Worm (Caenorhabditis elegans): ENCODE results near the gene kel-3.

kel-3 gene

ce11 chrIII:13461535-13461934 is 3.1 kb upstream of the kel-3 start:
- TF ChIP-seq skn-1 (tag; optimal IDR thresholded peaks at IDR 0.05) (no peak), fos-1 (tag; optimal IDR thresholded peaks at IDR 0.05) (no peak), lin-15B (tag; optimal IDR thresholded peaks at IDR 0.05) (no peak), R02D3.7 (tag; optimal IDR thresholded peaks at IDR 0.05) (no peak)

DNA sequence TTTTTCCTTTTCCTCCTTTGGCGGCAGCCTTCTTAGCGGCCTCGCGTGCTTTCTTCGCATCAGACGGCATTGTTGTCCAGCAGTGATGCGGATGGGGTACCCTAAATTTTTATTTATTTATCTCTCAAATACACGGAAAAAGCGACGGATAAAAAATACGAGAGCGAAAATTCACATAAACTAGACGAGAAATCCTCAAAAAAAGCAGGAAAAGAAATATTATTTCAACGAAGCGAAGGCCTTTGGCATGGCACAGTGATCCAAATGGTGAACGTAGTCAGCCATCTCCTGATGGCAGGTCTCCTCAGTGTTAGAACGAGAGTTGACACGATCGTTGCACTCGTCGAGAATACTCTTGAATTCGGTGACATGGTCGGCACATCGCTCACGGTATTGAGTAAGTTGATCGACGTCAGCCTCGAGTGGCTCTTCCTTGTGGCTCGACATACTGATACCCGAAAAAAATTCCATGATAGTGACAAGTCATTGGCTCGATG is 2.4 kb upstream of the kel-3 start, which contains the start of the genes abcf-2 and T27E9.2:
Gene abcf-2 (minus strand): TSS at position 101 of the 497 bp plus-strand sequence.
Gene T27E9.2 (minus strand): TSS at position 447 of the 497 bp plus-strand sequence.
- TF ChIP-seq nhr-43 (tag; optimal IDR thresholded peaks at IDR 0.05; ENCODE audit: poor library complexity, severe bottlenecking) (no peak), tbx-2 (tag; optimal IDR thresholded peaks at IDR 0.05) (no peak), pqm-1 (tag; optimal IDR thresholded peaks at IDR 0.05) (no peak), hmg-11 (tag; optimal IDR thresholded peaks at IDR 0.05) (no peak), fkh-10 (GFP tag; optimal IDR thresholded peaks at IDR 0.05) (no peak), lin-15B (tag; optimal IDR thresholded peaks at IDR 0.05) (no peak), R02D3.7 (tag; optimal IDR thresholded peaks at IDR 0.05) (no peak), nhr-25 (tag; optimal IDR thresholded peaks at IDR 0.05) (no peak), nhr-237 (tag; optimal IDR thresholded peaks at IDR 0.05) (no peak), ceh-9 (tag; optimal IDR thresholded peaks at IDR 0.05) (no peak), nhr-11 (tag; optimal IDR thresholded peaks at IDR 0.05) (no peak)

DNA sequence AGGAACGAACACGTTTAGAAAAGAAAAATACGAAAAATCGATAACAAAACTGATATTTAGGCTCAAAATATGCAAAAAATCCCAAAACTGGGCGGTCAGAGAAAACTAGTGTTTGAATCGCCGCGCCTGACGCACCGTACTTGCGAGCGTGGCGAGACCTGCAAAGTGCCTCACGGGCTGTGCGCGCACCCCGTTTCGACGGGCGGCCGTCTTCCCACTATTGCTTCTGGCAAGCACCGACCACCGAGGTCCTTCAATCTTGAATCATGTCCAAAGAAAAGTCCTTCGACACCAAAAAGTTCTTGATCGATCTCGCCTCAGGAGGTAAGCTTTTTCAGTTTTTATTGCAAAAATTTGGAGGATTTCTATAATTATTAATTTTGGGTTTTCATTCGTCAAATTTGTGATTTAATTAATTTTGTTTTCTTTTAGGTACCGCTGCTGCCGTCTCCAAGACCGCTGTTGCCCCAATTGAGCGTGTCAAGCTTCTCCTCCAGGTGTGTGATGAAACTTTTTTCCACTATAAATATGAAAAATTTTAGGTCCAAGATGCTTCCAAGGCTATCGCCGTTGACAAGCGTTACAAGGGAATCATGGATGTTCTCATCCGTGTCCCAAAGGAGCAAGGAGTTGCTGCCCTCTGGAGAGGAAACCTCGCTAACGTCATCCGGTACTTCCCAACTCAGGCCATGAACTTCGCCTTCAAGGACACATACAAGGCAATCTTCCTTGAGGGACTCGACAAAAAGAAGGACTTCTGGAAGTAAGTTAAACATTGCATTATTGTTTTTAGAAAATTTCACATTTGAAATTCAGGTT is 1.4 kb upstream of the kel-3 start, which contains the start of gene ant-1.1:
Gene ant-1.1 (plus strand): TSS at position 199 of the 819 bp plus-strand sequence.
- TF ChIP-seq nhr-67 (tag; optimal IDR thresholded peaks at IDR 0.05): no peak
- TF ChIP-seq unc-62 (GFP tag; optimal IDR thresholded peaks at IDR 0.05): peak; percentile 41
- no peak for TF ChIP-seq fkh-2 (tag; optimal IDR thresholded peaks at IDR 0.05)
- TF ChIP-seq elt-2 (tag; optimal IDR thresholded peaks at IDR 0.05): peak; percentile 80
- TF ChIP-seq lin-15B (tag; optimal IDR thresholded peaks at IDR 0.05): peak; percentile 98
- TF ChIP-seq daf-12 (tag; optimal IDR thresholded peaks at IDR 0.05): no peak
- TF ChIP-seq nhr-237 (tag; optimal IDR thresholded peaks at IDR 0.05): no peak
- TF ChIP-seq egl-27 (tag; optimal IDR thresholded peaks at IDR 0.05): peak; percentile 78
- TF ChIP-seq ztf-11 (tag; optimal IDR thresholded peaks at IDR 0.05): no peak
- no peak for TF ChIP-seq sea-2 (GFP tag; optimal IDR thresholded peaks at IDR 0.05)
- TF ChIP-seq ceh-16 (tag; optimal IDR thresholded peaks at IDR 0.05): peak; percentile 33
- TF ChIP-seq unc-39 (tag; optimal IDR thresholded peaks at IDR 0.05): no peak
- TF ChIP-seq egl-5 (tag; optimal IDR thresholded peaks at IDR 0.05): no peak
- TF ChIP-seq nhr-77 (tag; optimal IDR thresholded peaks at IDR 0.05): peak; percentile 20
- peak; percentile 84 for TF ChIP-seq R02D3.7 (tag; optimal IDR thresholded peaks at IDR 0.05)
- no peak for TF ChIP-seq eor-1 (tag; optimal IDR thresholded peaks at IDR 0.05)
- peak; percentile 98 for TF ChIP-seq lin-39 (tag; optimal IDR thresholded peaks at IDR 0.05)
- peak; percentile 63 for TF ChIP-seq elt-1 (tag; optimal IDR thresholded peaks at IDR 0.05)
- peak; percentile 96 for TF ChIP-seq lsy-12 (tag; optimal IDR thresholded peaks at IDR 0.05)
- TF ChIP-seq aly-2 (tag; optimal IDR thresholded peaks at IDR 0.05): peak; percentile 31
- peak; percentile 93 for TF ChIP-seq ama-1 (optimal IDR thresholded peaks at IDR 0.05)
- TF ChIP-seq fos-1 (tag; optimal IDR thresholded peaks at IDR 0.05): peak; percentile 65
- TF ChIP-seq hmg-11 (tag; optimal IDR thresholded peaks at IDR 0.05): peak; percentile 71
- no peak for TF ChIP-seq nhr-28 (tag; optimal IDR thresholded peaks at IDR 0.05)
- peak; percentile 87 for TF ChIP-seq skn-1 (tag; optimal IDR thresholded peaks at IDR 0.05)
- peak; percentile 65 for TF ChIP-seq snpc-4 (tag; optimal IDR thresholded peaks at IDR 0.05)
- peak; percentile 32 for TF ChIP-seq ztf-4 (tag; optimal IDR thresholded peaks at IDR 0.05)
- TF ChIP-seq ceh-9 (tag; optimal IDR thresholded peaks at IDR 0.05): no peak
- peak; percentile 5 for TF ChIP-seq fkh-10 (GFP tag; optimal IDR thresholded peaks at IDR 0.05)
- peak; percentile 90 for TF ChIP-seq jun-1 (tag; optimal IDR thresholded peaks at IDR 0.05)
- peak; percentile 92 for TF ChIP-seq ceh-28 (tag; optimal IDR thresholded peaks at IDR 0.05)
- TF ChIP-seq zag-1 (tag; optimal IDR thresholded peaks at IDR 0.05): no peak
- no peak for TF ChIP-seq mml-1 (tag; optimal IDR thresholded peaks at IDR 0.05)
- TF ChIP-seq nfya-1 (tag; optimal IDR thresholded peaks at IDR 0.05; ENCODE audit: insufficient read depth): peak; percentile 98
- TF ChIP-seq nhr-76 (tag; optimal IDR thresholded peaks at IDR 0.05): no peak
- peak; percentile 59 for TF ChIP-seq nhr-11 (tag; optimal IDR thresholded peaks at IDR 0.05)
- TF ChIP-seq tbx-2 (tag; optimal IDR thresholded peaks at IDR 0.05): peak; percentile 62
- TF ChIP-seq ZK546.5 (tag; optimal IDR thresholded peaks at IDR 0.05): peak; percentile 93
- peak; percentile 93 for TF ChIP-seq nhr-43 (tag; optimal IDR thresholded peaks at IDR 0.05; ENCODE audit: poor library complexity, severe bottlenecking)
- TF ChIP-seq ceh-82 (tag; optimal IDR thresholded peaks at IDR 0.05): peak; percentile 85
- peak; percentile 92 for TF ChIP-seq nhr-23 (tag; optimal IDR thresholded peaks at IDR 0.05)
- TF ChIP-seq nhr-12 (tag; optimal IDR thresholded peaks at IDR 0.05): no peak
- peak; percentile 98 for TF ChIP-seq nhr-25 (tag; optimal IDR thresholded peaks at IDR 0.05)
- TF ChIP-seq pha-4 (tag; optimal IDR thresholded peaks at IDR 0.05): peak; percentile 87
- TF ChIP-seq mdl-1 (tag; optimal IDR thresholded peaks at IDR 0.05): no peak
- peak; percentile 57 for TF ChIP-seq pqm-1 (tag; optimal IDR thresholded peaks at IDR 0.05)

Measured in whole organism, L3 larva.